Fruit fly (Drosophila melanogaster) whole organism, embryonic: ENCODE measurements around the gene Alp13.

Source experiments
- Atf-2 ChIP-seq: fragments of 200-800 bp; sonication (Bioruptor generic); optimal IDR thresholded peaks from 2 replicates; lab custom pipeline; 2016; ENCODE audit warnings: missing biosample characterization, missing genetic modification characterization
- CG10209 ChIP-seq: fragments of 200-800 bp; sonication (Bioruptor generic); optimal IDR thresholded peaks from 3 replicates; lab custom pipeline; 2017; ENCODE audit warnings: missing biosample characterization, mild to moderate bottlenecking, missing genetic modification characterization, missing genetic modification reagents
- CG18476 ChIP-seq: fragments of 200-800 bp; sonication (Bioruptor generic); optimal IDR thresholded peaks from 2 replicates; lab custom pipeline; 2016; ENCODE audit warnings: missing biosample characterization, mild to moderate bottlenecking, missing genetic modification characterization
- CG18599 ChIP-seq: fragments of 200-800 bp; sonication (Bioruptor generic); optimal IDR thresholded peaks from 3 replicates; lab custom pipeline; 2017; ENCODE audit warnings: missing biosample characterization, missing genetic modification characterization, mild to moderate bottlenecking, moderate library complexity, missing genetic modification reagents
- CG2678 ChIP-seq: fragments of 200-800 bp; sonication (Bioruptor generic); optimal IDR thresholded peaks from 3 replicates; lab custom pipeline; 2019; ENCODE audit warnings: missing biosample characterization, mild to moderate bottlenecking, missing genetic modification characterization, moderate library complexity
- CG3281 ChIP-seq: fragments of 200-800 bp; sonication (Bioruptor generic); optimal IDR thresholded peaks from 3 replicates; lab custom pipeline; 2017; ENCODE audit warnings: missing biosample characterization, mild to moderate bottlenecking, missing genetic modification characterization
- CG33213 ChIP-seq: fragments of 200-800 bp; sonication (Bioruptor generic); optimal IDR thresholded peaks from 3 replicates; lab custom pipeline; 2016; ENCODE audit warnings: missing biosample characterization, missing genetic modification characterization
- CG6272 ChIP-seq: fragments of 200-800 bp; sonication (Bioruptor generic); IDR thresholded peaks from 2 replicates; pipeline ENCODE4 v1.3.6; 2022; ENCODE audit warnings: missing biosample characterization, missing genetic modification characterization
- CG6683 ChIP-seq: fragments of 200-800 bp; sonication (Bioruptor generic); optimal IDR thresholded peaks from 2 replicates; lab custom pipeline; 2017; ENCODE audit warnings: missing biosample characterization, mild to moderate bottlenecking, missing genetic modification characterization, missing genetic modification reagents
- CG7556 ChIP-seq: fragments of 200-800 bp; sonication (Bioruptor generic); optimal IDR thresholded peaks from 2 replicates; lab custom pipeline; 2017; ENCODE audit warnings: missing biosample characterization, mild to moderate bottlenecking, missing genetic modification characterization
- CG8924 ChIP-seq: fragments of 200-800 bp; optimal IDR thresholded peaks from 3 replicates; lab custom pipeline; 2019; ENCODE audit warnings: missing biosample characterization, mild to moderate bottlenecking, missing genetic modification characterization, moderate library complexity
- Dll ChIP-seq: fragments of 200-800 bp; sonication (Bioruptor generic); IDR thresholded peaks from 4 replicates; pipeline ENCODE4 v1.3.6; 2022; ENCODE audit warnings: missing biosample characterization, missing genetic modification characterization; ENCODE audit not compliant: partially characterized antibody
- Doc2 ChIP-seq: fragments of 200-800 bp; sonication (Bioruptor generic); IDR thresholded peaks from 2 replicates; pipeline ENCODE4 v1.3.6; 2022; ENCODE audit warnings: missing biosample characterization, missing genetic modification characterization
- GATAe ChIP-seq: fragments of 200-800 bp; sonication (Bioruptor generic); conservative IDR thresholded peaks from 2 replicates; pipeline ENCODE4 v1.3.6; 2022; ENCODE audit warnings: missing biosample characterization, missing genetic modification characterization
- Hey ChIP-seq: fragments of 200-800 bp; sonication (Bioruptor generic); optimal IDR thresholded peaks from 3 replicates; lab custom pipeline; 2018; ENCODE audit warnings: missing biosample characterization, mild to moderate bottlenecking, missing genetic modification characterization
- Lim3 ChIP-seq: fragments of 200-800 bp; sonication (Bioruptor generic); IDR thresholded peaks from 2 replicates; pipeline ENCODE4 v1.3.6; 2022; ENCODE audit warnings: missing biosample characterization, missing genetic modification characterization
- Med ChIP-seq: fragments of 200-800 bp; sonication (Bioruptor generic); peaks from one replicate; lab custom pipeline; 2016; ENCODE audit warnings: missing biosample characterization, missing genetic modification characterization, mild to moderate bottlenecking, inconsistent platforms, moderate library complexity
- Mes4 ChIP-seq: fragments of 200-800 bp; sonication (Bioruptor generic); optimal IDR thresholded peaks from 2 replicates; lab custom pipeline; 2016; ENCODE audit warnings: missing biosample characterization, missing genetic modification characterization
- Optix ChIP-seq: fragments of 200-800 bp; sonication (Bioruptor generic); IDR thresholded peaks from 3 replicates; pipeline ENCODE4 v1.3.6; 2022; ENCODE audit warnings: missing biosample characterization, missing genetic modification characterization
- PHDP ChIP-seq: fragments of 200-800 bp; sonication (Bioruptor generic); optimal IDR thresholded peaks from 3 replicates; lab custom pipeline; 2018; ENCODE audit warnings: missing biosample characterization, mild to moderate bottlenecking, missing genetic modification characterization, moderate library complexity
- Rx ChIP-seq: fragments of 200-800 bp; sonication (Bioruptor generic); IDR thresholded peaks from 2 replicates; pipeline ENCODE4 v1.3.6; 2022; ENCODE audit warnings: missing biosample characterization, missing genetic modification characterization
- Sox100B ChIP-seq: fragments of 200-800 bp; sonication (Bioruptor generic); optimal IDR thresholded peaks from 3 replicates; lab custom pipeline; 2018; ENCODE audit warnings: missing biosample characterization, mild to moderate bottlenecking, missing genetic modification characterization
- TFAM ChIP-seq: fragments of 200-800 bp; sonication (Bioruptor generic); optimal IDR thresholded peaks from 2 replicates; lab custom pipeline; 2017; ENCODE audit warnings: missing biosample characterization, missing genetic modification characterization, inconsistent platforms
- Tbp ChIP-seq: fragments of >200 bp; optimal IDR thresholded peaks from 2 replicates; lab custom pipeline; 2018; ENCODE audit warnings: missing biosample characterization, missing genetic modification characterization
- Trl ChIP-seq, 3 experiments: fragments of >200 bp in 2 of 3; fragments of 200-800 bp in 1 of 3; sonication (Bioruptor generic) in 1 of 3; optimal IDR thresholded peaks; 2 replicates in 1 of 3; 3 replicates in 2 of 3; lab custom pipeline; 2016 to 2017; ENCODE audit warnings: missing biosample characterization in 1 of 3, missing genetic modification characterization in 1 of 3
- amos ChIP-seq: fragments of 200-800 bp; sonication (Bioruptor generic); IDR thresholded peaks from 2 replicates; pipeline ENCODE4 v1.3.6; 2022; ENCODE audit warnings: missing biosample characterization, missing genetic modification characterization; ENCODE audit not compliant: partially characterized antibody
- aop ChIP-seq: fragments of 200-800 bp; sonication (Bioruptor generic); IDR thresholded peaks from 2 replicates; pipeline ENCODE4 v1.3.6; 2022; ENCODE audit warnings: missing biosample characterization, missing genetic modification characterization
- ap ChIP-seq: fragments of 200-800 bp; sonication (Bioruptor generic); IDR thresholded peaks from 2 replicates; pipeline ENCODE4 v1.3.6; 2022; ENCODE audit warnings: missing biosample characterization, missing genetic modification characterization
- ase ChIP-seq: fragments of 200-800 bp; sonication (Bioruptor generic); IDR thresholded peaks from 3 replicates; pipeline ENCODE4 v1.3.6; 2022; ENCODE audit warnings: missing biosample characterization, missing genetic modification characterization
- corto ChIP-seq: fragments of 200-800 bp; sonication (Bioruptor generic); optimal IDR thresholded peaks from 2 replicates; lab custom pipeline; 2016; ENCODE audit warnings: missing biosample characterization, mild to moderate bottlenecking, missing genetic modification characterization, moderate library complexity
- croc ChIP-seq: fragments of 200-800 bp; sonication (Bioruptor generic); conservative IDR thresholded peaks from 3 replicates; pipeline ENCODE4 v1.3.6; 2022; ENCODE audit warnings: missing biosample characterization, missing genetic modification characterization
- cwo ChIP-seq: fragments of 200-800 bp; sonication (Bioruptor generic); optimal IDR thresholded peaks from 3 replicates; lab custom pipeline; 2017; ENCODE audit warnings: missing biosample characterization, missing genetic modification characterization, mild to moderate bottlenecking, moderate library complexity, missing genetic modification reagents
- eyg ChIP-seq: fragments of 200-800 bp; sonication (Bioruptor generic); optimal IDR thresholded peaks from 3 replicates; lab custom pipeline; 2016; ENCODE audit warnings: missing biosample characterization, missing genetic modification characterization
- grau ChIP-seq: fragments of 200-800 bp; optimal IDR thresholded peaks from 3 replicates; lab custom pipeline; 2019; ENCODE audit warnings: missing biosample characterization, mild to moderate bottlenecking, missing genetic modification characterization, moderate library complexity
- hbn ChIP-seq: fragments of 200-800 bp; sonication (Bioruptor generic); IDR thresholded peaks from 2 replicates; pipeline ENCODE4 v1.3.6; 2022; ENCODE audit warnings: missing biosample characterization, missing genetic modification characterization; ENCODE audit not compliant: partially characterized antibody
- kni ChIP-seq: fragments of 200-800 bp; sonication (Bioruptor generic); optimal IDR thresholded peaks from 3 replicates; lab custom pipeline; 2017; ENCODE audit warnings: mild to moderate bottlenecking, missing biosample characterization, missing genetic modification reagents, missing genetic modification characterization
- luna ChIP-seq: fragments of 200-800 bp; sonication (Bioruptor generic); optimal IDR thresholded peaks from 2 replicates; lab custom pipeline; 2016; ENCODE audit warnings: missing biosample characterization, missing genetic modification characterization
- nau ChIP-seq: fragments of 200-800 bp; sonication (Bioruptor generic); optimal IDR thresholded peaks from 3 replicates; lab custom pipeline; 2017; ENCODE audit warnings: missing biosample characterization, mild to moderate bottlenecking, missing genetic modification characterization, missing genetic modification reagents
- odd ChIP-seq: fragments of 200-800 bp; sonication (Bioruptor generic); optimal IDR thresholded peaks from 2 replicates; lab custom pipeline; 2017; ENCODE audit warnings: missing biosample characterization, mild to moderate bottlenecking, missing genetic modification characterization
- onecut ChIP-seq: fragments of 200-800 bp; sonication (Bioruptor generic); IDR thresholded peaks from 2 replicates; pipeline ENCODE4 v1.3.6; 2022; ENCODE audit warnings: missing biosample characterization, missing genetic modification characterization
- ranshi ChIP-seq: fragments of 200-800 bp; sonication (Bioruptor generic); IDR thresholded peaks from 2 replicates; pipeline ENCODE4 v1.3.6; 2022; ENCODE audit warnings: missing biosample characterization, missing genetic modification characterization
- row ChIP-seq: fragments of 200-800 bp; sonication (Bioruptor generic); IDR thresholded peaks from 3 replicates; pipeline ENCODE4 v1.3.6; 2022; ENCODE audit warnings: missing biosample characterization, missing genetic modification characterization
- run ChIP-seq: fragments of 200-800 bp; sonication (Bioruptor generic); optimal IDR thresholded peaks from 3 replicates; lab custom pipeline; 2018; ENCODE audit warnings: missing biosample characterization, mild to moderate bottlenecking, missing genetic modification characterization
- sc ChIP-seq, 3 experiments: fragments of >200 bp in 2 of 3; fragments of 200-800 bp in 1 of 3; sonication (Bioruptor generic) in 1 of 3; optimal IDR thresholded peaks; 2 replicates in 2 of 3; 3 replicates in 1 of 3; lab custom pipeline; 2017; ENCODE audit warnings: mild to moderate bottlenecking in 1 of 3, missing biosample characterization in 1 of 3, missing genetic modification characterization in 1 of 3, missing genetic modification reagents in 1 of 3
- slou ChIP-seq: fragments of 200-800 bp; sonication (Bioruptor generic); optimal IDR thresholded peaks from 3 replicates; lab custom pipeline; 2016; ENCODE audit warnings: missing biosample characterization, missing genetic modification characterization
- sna ChIP-seq: fragments of 200-800 bp; sonication (Bioruptor generic); IDR thresholded peaks from 2 replicates; pipeline ENCODE4 v1.3.6; 2022; ENCODE audit warnings: missing biosample characterization, missing genetic modification characterization; ENCODE audit not compliant: partially characterized antibody
- so ChIP-seq: fragments of 200-800 bp; sonication (Bioruptor generic); IDR thresholded peaks from 3 replicates; pipeline ENCODE4 v1.3.6; 2022; ENCODE audit warnings: missing biosample characterization, missing genetic modification characterization
- sqz ChIP-seq: fragments of 200-800 bp; sonication (Bioruptor generic); optimal IDR thresholded peaks from 3 replicates; lab custom pipeline; 2018; ENCODE audit warnings: missing biosample characterization, mild to moderate bottlenecking, missing genetic modification characterization
- unpg ChIP-seq: fragments of 200-800 bp; sonication (Bioruptor generic); optimal IDR thresholded peaks from 3 replicates; lab custom pipeline; 2018; ENCODE audit warnings: missing biosample characterization, mild to moderate bottlenecking, missing genetic modification characterization, moderate library complexity
- vfl ChIP-seq: fragments of 200-800 bp; sonication (Bioruptor generic); optimal IDR thresholded peaks from 2 replicates; lab custom pipeline; 2016; ENCODE audit warnings: missing biosample characterization, missing genetic modification characterization

The Alp13 gene

dm6 chr3R:10109938-10110337 lies 34.8 kb upstream of the Alp13 start, which contains the start of gene Fmr1 (continued):
- TF ChIP-seq CG10209 (GFP tag; lab: Kevin White, UChicago) (peak; percentile 28), corto (GFP tag; lab: Kevin White, UChicago) (no peak), grau (tag; lab: Kevin White, UChicago) (peak; percentile 65), sna (GFP tag; lab: Robert Waterston, UW) (no peak), Rx (GFP tag; lab: Robert Waterston, UW) (no peak), Hey (tag; lab: Kevin White, UChicago) (no peak), CG6683 (GFP tag; lab: Kevin White, UChicago) (no peak), TFAM (GFP tag; lab: Kevin White, UChicago) (no peak), Mes4 (GFP tag; lab: Kevin White, UChicago) (peak; percentile 4), Med (GFP tag; lab: Kevin White, UChicago) (peak; percentile 95), ranshi (no peak), Tbp (GFP tag; lab: Kevin White, UChicago) (no peak), unpg (peak; percentile 43), ap (GFP tag; lab: Robert Waterston, UW) (0 out of 2 replicates have a peak, but pooled peaks have one; percentile 23), sc (optimal IDR thresholded peaks at IDR 0.05; lab: Kevin White, UChicago) (no peak), sc (GFP tag; optimal IDR thresholded peaks at IDR 0.05; lab: Kevin White, UChicago) (no peak), run (tag; lab: Kevin White, UChicago) (no peak), Sox100B (no peak), CG6272 (GFP tag; lab: Robert Waterston, UW) (peak; percentile 40; the same call in 1 of the 2 replicates), row (GFP tag; lab: Robert Waterston, UW) (peak; percentile 70), hbn (GFP tag; lab: Robert Waterston, UW) (no peak), eyg (no peak), ase (GFP tag; lab: Robert Waterston, UW) (no peak), CG18599 (GFP tag; lab: Kevin White, UChicago) (no peak), amos (GFP tag; lab: Robert Waterston, UW) (0 out of 2 replicates have a peak, but pooled peaks have one; percentile 38), croc (GFP tag; lab: Robert Waterston, UW) (no peak), nau (GFP tag; lab: Kevin White, UChicago) (no peak), Dll (GFP tag; lab: Robert Waterston, UW) (peak; percentile 10; the same call in 1 of the 4 replicates), cwo (GFP tag; lab: Kevin White, UChicago) (no peak), CG8924 (tag; lab: Kevin White, UChicago) (peak; percentile 32), CG3281 (GFP tag; lab: Kevin White, UChicago) (peak; percentile 100), aop (GFP tag; lab: Robert Waterston, UW) (no peak), CG18476 (no peak), GATAe (no peak), Trl (optimal IDR thresholded peaks at IDR 0.05; lab: Kevin White, UChicago) (no peak), Trl (GFP tag; optimal IDR thresholded peaks at IDR 0.05; lab: Kevin White, UChicago) (peak; percentile 52), PHDP (tag; lab: Kevin White, UChicago) (peak; percentile 40), Lim3 (GFP tag; lab: Robert Waterston, UW) (no peak), onecut (GFP tag; lab: Robert Waterston, UW) (no peak), CG2678 (tag; lab: Kevin White, UChicago) (peak; percentile 32), vfl (peak; percentile 44), slou (GFP tag; lab: Kevin White, UChicago) (no peak), Atf-2 (peak; percentile 29), CG7556 (GFP tag; lab: Kevin White, UChicago) (no peak), odd (no peak), Doc2 (GFP tag; lab: Robert Waterston, UW) (no peak), luna (peak; percentile 12), Optix (peak; percentile 41; the same call in 1 of the 3 replicates), kni (GFP tag; lab: Kevin White, UChicago) (peak; percentile 22), CG33213 (GFP tag; lab: Kevin White, UChicago) (peak; percentile 67), so (GFP tag; lab: Robert Waterston, UW) (0 out of 3 replicates have a peak, but pooled peaks have one; percentile 42), sqz (no peak)
